Fruit fly (Drosophila melanogaster) whole organism, embryonic: ENCODE measurements around the gene fal.

Experiments used
- Abd-B ChIP-seq: fragments of 200-800 bp; sonication (Bioruptor generic); optimal IDR thresholded peaks from 2 replicates; lab custom pipeline; 2018; ENCODE audit warnings: missing biosample characterization, mild to moderate bottlenecking, missing genetic modification characterization, moderate library complexity
- CG10147 ChIP-seq: fragments of 200-800 bp; sonication (Bioruptor generic); optimal IDR thresholded peaks from 2 replicates; lab custom pipeline; 2019; ENCODE audit warnings: missing biosample characterization, mild to moderate bottlenecking, missing genetic modification characterization, moderate library complexity
- CG11247 ChIP-seq: fragments of 200-800 bp; sonication (Bioruptor generic); IDR thresholded peaks from 2 replicates; pipeline ENCODE4 v1.3.6; 2022; ENCODE audit warnings: missing biosample characterization, missing genetic modification characterization
- CG12942 ChIP-seq: fragments of 200-800 bp; sonication (Bioruptor generic); optimal IDR thresholded peaks from 3 replicates; lab custom pipeline; 2016; ENCODE audit warnings: missing biosample characterization, missing genetic modification characterization
- CG13424 ChIP-seq: fragments of 200-800 bp; sonication (Bioruptor generic); optimal IDR thresholded peaks from 2 replicates; lab custom pipeline; 2019; ENCODE audit warnings: missing biosample characterization, mild to moderate bottlenecking, missing genetic modification characterization, moderate library complexity
- CG14710 ChIP-seq: fragments of 200-800 bp; sonication (Bioruptor generic); optimal IDR thresholded peaks from 3 replicates; lab custom pipeline; 2019; ENCODE audit warnings: missing biosample characterization, mild to moderate bottlenecking, missing genetic modification characterization, moderate library complexity
- CG15601 ChIP-seq: fragments of 200-800 bp; sonication (Bioruptor generic); optimal IDR thresholded peaks from 3 replicates; lab custom pipeline; 2019; ENCODE audit warnings: missing biosample characterization, mild to moderate bottlenecking, missing genetic modification characterization, moderate library complexity
- CG17359 ChIP-seq: fragments of 200-800 bp; sonication (Bioruptor generic); optimal IDR thresholded peaks from 3 replicates; lab custom pipeline; 2018; ENCODE audit warnings: missing biosample characterization, mild to moderate bottlenecking, missing genetic modification characterization, moderate library complexity
- CG17612 ChIP-seq: fragments of 200-800 bp; sonication (Bioruptor generic); IDR thresholded peaks from 2 replicates; pipeline ENCODE4 v1.3.6; 2022; ENCODE audit warnings: missing biosample characterization, missing genetic modification characterization
- CG18599 ChIP-seq: fragments of 200-800 bp; sonication (Bioruptor generic); optimal IDR thresholded peaks from 3 replicates; lab custom pipeline; 2017; ENCODE audit warnings: missing biosample characterization, missing genetic modification characterization, mild to moderate bottlenecking, moderate library complexity, missing genetic modification reagents
- CG30431 ChIP-seq: fragments of 200-800 bp; sonication (Bioruptor generic); optimal IDR thresholded peaks from 2 replicates; lab custom pipeline; 2017; ENCODE audit warnings: missing biosample characterization, missing genetic modification characterization
- CG33213 ChIP-seq: fragments of 200-800 bp; sonication (Bioruptor generic); optimal IDR thresholded peaks from 3 replicates; lab custom pipeline; 2016; ENCODE audit warnings: missing biosample characterization, missing genetic modification characterization
- CG3847 ChIP-seq: fragments of 200-800 bp; sonication (Bioruptor generic); IDR thresholded peaks from 2 replicates; pipeline ENCODE4 v1.3.6; 2022; ENCODE audit warnings: missing biosample characterization, missing genetic modification characterization
- CG8281 ChIP-seq: fragments of 200-800 bp; sonication (Bioruptor generic); optimal IDR thresholded peaks from 2 replicates; lab custom pipeline; 2018; ENCODE audit warnings: missing biosample characterization, mild to moderate bottlenecking, missing genetic modification characterization, moderate library complexity
- CG8765 ChIP-seq: fragments of 200-800 bp; sonication (Bioruptor generic); IDR thresholded peaks from 2 replicates; pipeline ENCODE4 v1.3.6; 2022; ENCODE audit warnings: missing biosample characterization, missing genetic modification characterization
- CG9817 ChIP-seq: fragments of 200-800 bp; sonication (Bioruptor generic); optimal IDR thresholded peaks from 2 replicates; lab custom pipeline; 2018; ENCODE audit warnings: missing biosample characterization, mild to moderate bottlenecking, missing genetic modification characterization, moderate library complexity
- CG9876 ChIP-seq: fragments of 200-800 bp; sonication (Bioruptor generic); optimal IDR thresholded peaks from 2 replicates; lab custom pipeline; 2016; ENCODE audit warnings: missing biosample characterization, missing genetic modification characterization
- Dad ChIP-seq: fragments of 200-800 bp; sonication (Bioruptor generic); optimal IDR thresholded peaks from 3 replicates; lab custom pipeline; 2016; ENCODE audit warnings: missing biosample characterization, missing genetic modification characterization
- Dbx ChIP-seq: fragments of 200-800 bp; sonication (Bioruptor generic); IDR thresholded peaks from 3 replicates; pipeline ENCODE4 v1.3.6; 2022; ENCODE audit warnings: missing biosample characterization, missing genetic modification characterization
- Fer3 ChIP-seq: fragments of 200-800 bp; sonication (Bioruptor generic); optimal IDR thresholded peaks from 2 replicates; lab custom pipeline; 2018; ENCODE audit warnings: missing biosample characterization, mild to moderate bottlenecking, missing genetic modification characterization, moderate library complexity
- Hr78 ChIP-seq, 2 experiments: fragments of 200-800 bp in 1 of 2; fragments of >200 bp in 1 of 2; sonication (Bioruptor generic) in 1 of 2; optimal IDR thresholded peaks; 2 replicates each; lab custom pipeline; 2017 to 2019; ENCODE audit warnings: missing biosample characterization in 2 of 2, missing genetic modification characterization in 2 of 2, mild to moderate bottlenecking in 1 of 2, moderate library complexity in 1 of 2
- Mrtf ChIP-seq: fragments of 200-800 bp; sonication (Bioruptor generic); IDR thresholded peaks from 3 replicates; pipeline ENCODE4 v1.3.6; 2022; ENCODE audit warnings: missing biosample characterization, missing genetic modification characterization
- Myb ChIP-seq: fragments of 200-800 bp; sonication (Bioruptor generic); optimal IDR thresholded peaks from 2 replicates; lab custom pipeline; 2016; ENCODE audit warnings: missing biosample characterization, missing genetic modification characterization
- Neu2 ChIP-seq: fragments of 200-800 bp; sonication (Bioruptor generic); optimal IDR thresholded peaks from 3 replicates; lab custom pipeline; 2016; ENCODE audit warnings: missing biosample characterization, missing genetic modification characterization, borderline replicate concordance
- Oaz ChIP-seq: fragments of 200-800 bp; sonication (Bioruptor generic); IDR thresholded peaks from 2 replicates; pipeline ENCODE4 v1.3.6; 2022; ENCODE audit warnings: missing biosample characterization, missing genetic modification characterization
- Opbp ChIP-seq: fragments of 200-800 bp; sonication (Bioruptor generic); IDR thresholded peaks from 3 replicates; pipeline ENCODE4 v1.3.6; 2022; ENCODE audit warnings: missing biosample characterization, missing genetic modification characterization; ENCODE audit not compliant: partially characterized antibody
- Ssrp ChIP-seq: fragments of 200-800 bp; sonication (Bioruptor generic); optimal IDR thresholded peaks from 2 replicates; lab custom pipeline; 2018; ENCODE audit warnings: missing biosample characterization, mild to moderate bottlenecking, missing genetic modification characterization, moderate library complexity
- Trl ChIP-seq, 3 experiments: fragments of >200 bp in 2 of 3; fragments of 200-800 bp in 1 of 3; sonication (Bioruptor generic) in 1 of 3; optimal IDR thresholded peaks; 2 replicates in 1 of 3; 3 replicates in 2 of 3; lab custom pipeline; 2016 to 2017; ENCODE audit warnings: missing biosample characterization in 1 of 3, missing genetic modification characterization in 1 of 3
- Xbp1 ChIP-seq: fragments of 200-800 bp; sonication (Bioruptor generic); optimal IDR thresholded peaks from 3 replicates; lab custom pipeline; 2016; ENCODE audit warnings: missing biosample characterization, mild to moderate bottlenecking, missing genetic modification characterization
- ab ChIP-seq: fragments of 200-800 bp; sonication (Bioruptor generic); optimal IDR thresholded peaks from 2 replicates; lab custom pipeline; 2016; ENCODE audit warnings: missing biosample characterization, missing genetic modification characterization
- ap ChIP-seq: fragments of 200-800 bp; sonication (Bioruptor generic); IDR thresholded peaks from 2 replicates; pipeline ENCODE4 v1.3.6; 2022; ENCODE audit warnings: missing biosample characterization, missing genetic modification characterization
- cad ChIP-seq: fragments of >200 bp; optimal IDR thresholded peaks from 2 replicates; lab custom pipeline; 2017; ENCODE audit warnings: missing biosample characterization, missing genetic modification characterization
- cg ChIP-seq: fragments of 200-800 bp; sonication (Bioruptor generic); optimal IDR thresholded peaks from 3 replicates; lab custom pipeline; 2019; ENCODE audit warnings: missing biosample characterization, mild to moderate bottlenecking, missing genetic modification characterization, moderate library complexity
- corto ChIP-seq: fragments of 200-800 bp; sonication (Bioruptor generic); optimal IDR thresholded peaks from 2 replicates; lab custom pipeline; 2016; ENCODE audit warnings: missing biosample characterization, mild to moderate bottlenecking, missing genetic modification characterization, moderate library complexity
- crc ChIP-seq: fragments of 200-800 bp; sonication (Bioruptor generic); optimal IDR thresholded peaks from 2 replicates; lab custom pipeline; 2016; ENCODE audit warnings: missing biosample characterization, missing genetic modification characterization
- dpn ChIP-seq, 2 experiments: fragments of 200-800 bp; sonication (Bioruptor generic); optimal IDR thresholded peaks; 3 replicates each; lab custom pipeline; 2016; ENCODE audit warnings: missing biosample characterization in 2 of 2, missing genetic modification characterization in 2 of 2
- en ChIP-seq: fragments of 200-800 bp; sonication (Bioruptor generic); optimal IDR thresholded peaks from 2 replicates; lab custom pipeline; 2016; ENCODE audit warnings: missing biosample characterization, missing genetic modification characterization
- gcm2 ChIP-seq: fragments of 200-800 bp; sonication (Bioruptor generic); optimal IDR thresholded peaks from 2 replicates; lab custom pipeline; 2016; ENCODE audit warnings: missing biosample characterization, missing genetic modification characterization
- gsb-n ChIP-seq: fragments of 200-800 bp; sonication (Bioruptor generic); optimal IDR thresholded peaks from 3 replicates; lab custom pipeline; 2018; ENCODE audit warnings: missing biosample characterization, mild to moderate bottlenecking, missing genetic modification characterization
- hkb ChIP-seq, 2 experiments: fragments of 200-800 bp in 1 of 2; fragments of >200 bp in 1 of 2; sonication (Bioruptor generic) in 1 of 2; IDR thresholded peaks in 1 of 2; optimal IDR thresholded peaks in 1 of 2; 2 replicates each; pipeline versions ENCODE4 v1.3.6 to Lab custom; 2017 to 2022; ENCODE audit warnings: missing biosample characterization in 1 of 2, missing genetic modification characterization in 1 of 2
- lab ChIP-seq: fragments of 200-800 bp; sonication (Bioruptor generic); optimal IDR thresholded peaks from 3 replicates; lab custom pipeline; 2017; ENCODE audit warnings: missing biosample characterization, missing genetic modification characterization, mild to moderate bottlenecking, moderate library complexity, missing genetic modification reagents
- nerfin-2 ChIP-seq: fragments of 200-800 bp; sonication (Bioruptor generic); IDR thresholded peaks from 2 replicates; pipeline ENCODE4 v1.3.6; 2022; ENCODE audit warnings: missing biosample characterization, missing genetic modification characterization; ENCODE audit not compliant: partially characterized antibody
- psq ChIP-seq: fragments of 200-800 bp; sonication (Bioruptor generic); optimal IDR thresholded peaks from 2 replicates; lab custom pipeline; 2017; ENCODE audit warnings: missing biosample characterization, missing genetic modification characterization
- repo ChIP-seq: fragments of 200-800 bp; sonication (Bioruptor generic); optimal IDR thresholded peaks from 2 replicates; lab custom pipeline; 2016; ENCODE audit warnings: missing biosample characterization, missing genetic modification characterization
- ro ChIP-seq: fragments of 200-800 bp; sonication (Bioruptor generic); IDR thresholded peaks from 2 replicates; pipeline ENCODE4 v1.3.6; 2022; ENCODE audit warnings: missing biosample characterization, missing genetic modification characterization
- run ChIP-seq: fragments of 200-800 bp; sonication (Bioruptor generic); optimal IDR thresholded peaks from 3 replicates; lab custom pipeline; 2018; ENCODE audit warnings: missing biosample characterization, mild to moderate bottlenecking, missing genetic modification characterization
- slp2 ChIP-seq: fragments of 200-800 bp; sonication (Bioruptor generic); optimal IDR thresholded peaks from 2 replicates; lab custom pipeline; 2016; ENCODE audit warnings: missing biosample characterization, missing genetic modification characterization
- tin ChIP-seq: fragments of 200-800 bp; sonication (Bioruptor generic); optimal IDR thresholded peaks from 3 replicates; lab custom pipeline; 2016; ENCODE audit warnings: missing biosample characterization, missing genetic modification characterization
- tna ChIP-seq: fragments of 200-800 bp; sonication (Bioruptor generic); IDR thresholded peaks from 2 replicates; pipeline ENCODE4 v1.3.6; 2022; ENCODE audit warnings: missing biosample characterization, missing genetic modification characterization; ENCODE audit not compliant: partially characterized antibody

fal gene

DNA sequence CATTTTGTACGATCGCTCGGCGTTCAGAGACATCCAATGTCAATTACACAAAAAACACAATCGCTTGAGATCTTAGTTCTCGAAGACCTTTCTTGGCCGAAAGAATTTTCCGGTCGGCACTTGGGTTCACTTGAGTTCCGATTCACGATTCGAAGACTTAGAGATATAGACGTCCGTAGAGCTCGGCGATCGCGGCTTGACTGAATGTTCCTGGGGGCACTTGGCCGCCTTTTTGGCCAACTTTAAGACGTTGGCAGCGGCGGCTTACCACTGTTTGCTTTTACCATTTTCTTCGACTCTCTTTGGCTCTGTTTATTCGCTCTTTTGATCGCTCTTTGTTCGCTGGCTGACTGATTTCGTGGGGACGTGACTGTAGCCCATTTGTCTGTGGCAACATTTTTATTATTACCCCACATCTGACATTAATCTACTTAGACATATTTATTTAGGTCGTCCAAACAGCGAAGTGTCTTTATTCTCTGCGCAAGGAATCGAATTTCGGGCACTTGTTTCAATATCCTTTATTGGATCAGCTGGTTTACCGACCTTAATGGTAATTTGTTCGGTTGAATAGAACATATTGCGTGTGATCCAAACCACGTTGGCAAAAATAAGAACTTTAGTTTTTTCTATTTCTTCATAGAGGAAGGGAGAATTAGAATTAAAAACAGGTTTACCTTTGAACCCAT, 43.2 kb downstream of the fal start, which contains the start of gene pip (continued):
- peak; percentile 30 for TF ChIP-seq crc
- no peak for TF ChIP-seq CG9817 (tag; lab: Kevin White, UChicago)
- TF ChIP-seq psq (GFP tag; lab: Kevin White, UChicago), result no peak
- TF ChIP-seq Fer3 (tag; lab: Kevin White, UChicago), result peak; percentile 57
- no peak for TF ChIP-seq corto (GFP tag; lab: Kevin White, UChicago)
- no peak for TF ChIP-seq Oaz (GFP tag; lab: Robert Waterston, UW)
- TF ChIP-seq CG3847 (GFP tag; lab: Robert Waterston, UW), result no peak
- no peak for TF ChIP-seq CG14710
- no peak for TF ChIP-seq Xbp1 (GFP tag; lab: Kevin White, UChicago)
- peak; percentile 90 for TF ChIP-seq CG18599 (GFP tag; lab: Kevin White, UChicago)
- TF ChIP-seq CG30431 (GFP tag; lab: Kevin White, UChicago), result no peak
- no peak for TF ChIP-seq en
- TF ChIP-seq CG17612 (GFP tag; lab: Robert Waterston, UW), result no peak
- peak in 1 of 2 experiments; percentile 59 for TF ChIP-seq dpn (GFP tag; optimal IDR thresholded peaks at IDR 0.05; lab: Kevin White, UChicago)
- no peak for TF ChIP-seq repo (GFP tag; lab: Kevin White, UChicago)
- TF ChIP-seq CG17359 (tag; lab: Kevin White, UChicago), result peak; percentile 52
- no peak for TF ChIP-seq Abd-B (GFP tag; lab: Kevin White, UChicago)
- no peak for TF ChIP-seq CG9876
- no peak for TF ChIP-seq CG8281 (tag; lab: Kevin White, UChicago)
- no peak for TF ChIP-seq slp2 (GFP tag; lab: Kevin White, UChicago)
- no peak; the same call in 2 of the 3 replicates for TF ChIP-seq Dbx (GFP tag; lab: Robert Waterston, UW)
- no peak for TF ChIP-seq Opbp (GFP tag; lab: Robert Waterston, UW)
- no peak for TF ChIP-seq Neu2 (GFP tag; lab: Kevin White, UChicago)
- no peak for TF ChIP-seq cad (GFP tag; lab: Kevin White, UChicago)
- no peak for TF ChIP-seq ap (GFP tag; lab: Robert Waterston, UW)
- TF ChIP-seq Dad (GFP tag; lab: Kevin White, UChicago), result no peak
- no peak for TF ChIP-seq gsb-n (tag; lab: Kevin White, UChicago)
- no peak for TF ChIP-seq ro (GFP tag; lab: Robert Waterston, UW)
- TF ChIP-seq run, result peak; percentile 2
- TF ChIP-seq Myb (GFP tag; lab: Kevin White, UChicago), result no peak
- TF ChIP-seq gcm2 (GFP tag; lab: Kevin White, UChicago), result no peak
- TF ChIP-seq nerfin-2 (GFP tag; lab: Robert Waterston, UW), result no peak
- peak; percentile 19 to 32 for TF ChIP-seq Trl (optimal IDR thresholded peaks at IDR 0.05; lab: Kevin White, UChicago)
- peak; percentile 60 for TF ChIP-seq Trl (GFP tag; optimal IDR thresholded peaks at IDR 0.05; lab: Kevin White, UChicago)
- no peak for TF ChIP-seq tna (GFP tag; lab: Robert Waterston, UW)
- TF ChIP-seq CG33213, result peak; percentile 30
- no peak for TF ChIP-seq Mrtf (GFP tag; lab: Robert Waterston, UW)
- no peak for TF ChIP-seq hkb (optimal IDR thresholded peaks at IDR 0.05; lab: Kevin White, UChicago)
- TF ChIP-seq hkb (GFP tag; IDR thresholded peaks at IDR 0.05; lab: Robert Waterston, UW), result peak; percentile 29; the same call in 1 of the 2 replicates
- TF ChIP-seq CG8765 (GFP tag; lab: Robert Waterston, UW), result no peak
- no peak for TF ChIP-seq tin
- TF ChIP-seq cg, result no peak
- no peak for TF ChIP-seq CG11247 (GFP tag; lab: Robert Waterston, UW)
- no peak for TF ChIP-seq ab (GFP tag; lab: Kevin White, UChicago)
- no peak for TF ChIP-seq CG13424 (tag; lab: Kevin White, UChicago)
- TF ChIP-seq Ssrp (tag; lab: Kevin White, UChicago), result no peak
- no peak for TF ChIP-seq CG10147 (GFP tag; lab: Kevin White, UChicago)
- peak; percentile 90 for TF ChIP-seq lab
- no peak for TF ChIP-seq Hr78 (GFP tag; optimal IDR thresholded peaks at IDR 0.05; lab: Kevin White, UChicago)
- peak; percentile 43 for TF ChIP-seq CG15601
- peak; percentile 21 for TF ChIP-seq CG12942 (GFP tag; lab: Kevin White, UChicago)
